Worm (Caenorhabditis elegans) whole organism, L3 larva: Measurements from ENCODE around the gene fbxb-15.
"Not testable (repeated sequence)": the region's sequence is repeated elsewhere in the genome, so short reads cannot be mapped to it uniquely, and the experiment has no call there.

Source experiments
- R02D3.7 ChIP-seq: fragments of 150-350 bp; optimal IDR thresholded peaks from 2 replicates; lab custom pipeline; 2014; ENCODE audit warnings: missing biosample characterization, missing genetic modification characterization
- ceh-16 ChIP-seq: sonication (generic microtip); optimal IDR thresholded peaks from 2 replicates; lab custom pipeline; 2017; ENCODE audit warnings: missing biosample characterization, missing genetic modification characterization
- ceh-28 ChIP-seq: fragments of 150-350 bp; optimal IDR thresholded peaks from 2 replicates; lab custom pipeline; 2014; ENCODE audit warnings: missing biosample characterization, missing genetic modification reagents, missing genetic modification characterization
- ceh-9 ChIP-seq: sonication (generic microtip); optimal IDR thresholded peaks from 2 replicates; lab custom pipeline; 2018; ENCODE audit warnings: missing biosample characterization, missing genetic modification characterization
- daf-12 ChIP-seq: fragments of 150-350 bp; optimal IDR thresholded peaks from 2 replicates; lab custom pipeline; 2014; ENCODE audit warnings: missing biosample characterization, missing genetic modification reagents, missing genetic modification characterization
- egl-27 ChIP-seq: sonication (generic microtip); optimal IDR thresholded peaks from 4 replicates; lab custom pipeline; 2017; ENCODE audit warnings: missing biosample characterization, missing genetic modification reagents, missing genetic modification characterization
- egl-5 ChIP-seq: fragments of 150-350 bp; optimal IDR thresholded peaks from 2 replicates; lab custom pipeline; 2017; ENCODE audit warnings: missing biosample characterization, missing genetic modification reagents, missing genetic modification characterization, inconsistent platforms
- elt-2 ChIP-seq: sonication (generic microtip); optimal IDR thresholded peaks from 2 replicates; lab custom pipeline; 2016; ENCODE audit warnings: missing genetic modification reagents, mild to moderate bottlenecking, missing genetic modification characterization, missing compliant biosample characterization
- elt-3 ChIP-seq, 3 experiments: fragments of 150-350 bp in 1 of 3; sonication (generic microtip) in 2 of 3; optimal IDR thresholded peaks; 2 replicates in 2 of 3; 4 replicates in 1 of 3; lab custom pipeline; 2014 to 2017; ENCODE audit warnings: missing biosample characterization in 3 of 3, missing genetic modification characterization in 3 of 3
- eor-1 ChIP-seq, 2 experiments: fragments of 150-350 bp; optimal IDR thresholded peaks; 2 replicates each; lab custom pipeline; 2014 to 2018; ENCODE audit warnings: missing biosample characterization in 2 of 2, missing genetic modification characterization in 2 of 2
- fkh-2 ChIP-seq: fragments of 150-350 bp; optimal IDR thresholded peaks from 2 replicates; lab custom pipeline; 2014; ENCODE audit warnings: missing biosample characterization, missing genetic modification reagents, missing genetic modification characterization
- fos-1 ChIP-seq: fragments of 150-350 bp; optimal IDR thresholded peaks from 2 replicates; lab custom pipeline; 2014; ENCODE audit warnings: missing biosample characterization, missing genetic modification characterization
- hmg-11 ChIP-seq: sonication (generic microtip); optimal IDR thresholded peaks from 2 replicates; lab custom pipeline; 2016; ENCODE audit warnings: missing genetic modification characterization, missing compliant biosample characterization
- lin-15B ChIP-seq: fragments of 150-350 bp; optimal IDR thresholded peaks from 2 replicates; lab custom pipeline; 2014; ENCODE audit warnings: missing biosample characterization, missing genetic modification characterization
- lin-39 ChIP-seq: fragments of 150-350 bp; optimal IDR thresholded peaks from 2 replicates; lab custom pipeline; 2018; ENCODE audit warnings: missing biosample characterization, missing genetic modification reagents, missing genetic modification characterization
- lsy-12 ChIP-seq: sonication (generic microtip); optimal IDR thresholded peaks from 2 replicates; lab custom pipeline; 2016; ENCODE audit warnings: mild to moderate bottlenecking, missing genetic modification characterization, missing compliant biosample characterization
- mdl-1 ChIP-seq: fragments of 150-350 bp; optimal IDR thresholded peaks from 2 replicates; lab custom pipeline; 2014; ENCODE audit warnings: missing biosample characterization, missing genetic modification characterization
- mml-1 ChIP-seq: fragments of 150-350 bp; sonication (generic microtip); optimal IDR thresholded peaks from 3 replicates; lab custom pipeline; 2014; ENCODE audit warnings: missing biosample characterization, missing genetic modification characterization
- nfya-1 ChIP-seq: sonication (generic microtip); optimal IDR thresholded peaks from 2 replicates; lab custom pipeline; 2017; ENCODE audit warnings: missing genetic modification characterization, mild to moderate bottlenecking, missing compliant biosample characterization, antibody characterized with exemption, moderate library complexity; ENCODE audit not compliant: insufficient read depth
- nhr-11 ChIP-seq: fragments of 150-350 bp; optimal IDR thresholded peaks from 2 replicates; lab custom pipeline; 2014; ENCODE audit warnings: missing biosample characterization, missing genetic modification characterization
- nhr-12 ChIP-seq: fragments of 150-350 bp; optimal IDR thresholded peaks from 2 replicates; lab custom pipeline; 2014; ENCODE audit warnings: missing biosample characterization, missing genetic modification characterization
- nhr-23 ChIP-seq: fragments of 150-350 bp; optimal IDR thresholded peaks from 2 replicates; lab custom pipeline; 2014; ENCODE audit warnings: missing biosample characterization, missing genetic modification reagents, missing genetic modification characterization
- nhr-25 ChIP-seq: sonication (generic microtip); optimal IDR thresholded peaks from 2 replicates; lab custom pipeline; 2017; ENCODE audit warnings: missing biosample characterization, missing genetic modification characterization
- nhr-43 ChIP-seq: sonication (generic microtip); optimal IDR thresholded peaks from 2 replicates; lab custom pipeline; 2016; ENCODE audit warnings: mild to moderate bottlenecking, missing genetic modification characterization, missing compliant biosample characterization; ENCODE audit not compliant: poor library complexity, severe bottlenecking
- nhr-67 ChIP-seq: fragments of 150-350 bp; optimal IDR thresholded peaks from 2 replicates; lab custom pipeline; 2014; ENCODE audit warnings: missing biosample characterization, missing genetic modification characterization
- nhr-76 ChIP-seq: fragments of 150-350 bp; sonication (generic microtip); optimal IDR thresholded peaks from 5 replicates; lab custom pipeline; 2014; ENCODE audit warnings: missing biosample characterization, missing genetic modification characterization
- pha-4 ChIP-seq: fragments of 150-350 bp; optimal IDR thresholded peaks from 2 replicates; lab custom pipeline; 2014; ENCODE audit warnings: missing biosample characterization, missing genetic modification reagents, missing genetic modification characterization
- sea-2 ChIP-seq: fragments of 150-350 bp; sonication (generic microtip); optimal IDR thresholded peaks from 4 replicates; lab custom pipeline; 2014; ENCODE audit warnings: missing biosample characterization, missing genetic modification reagents, missing genetic modification characterization
- skn-1 ChIP-seq: fragments of 150-350 bp; optimal IDR thresholded peaks from 2 replicates; lab custom pipeline; 2014; ENCODE audit warnings: missing biosample characterization, missing genetic modification characterization
- snpc-4 ChIP-seq: fragments of 150-350 bp; optimal IDR thresholded peaks from 2 replicates; lab custom pipeline; 2014; ENCODE audit warnings: missing biosample characterization, missing genetic modification characterization
- tbx-2 ChIP-seq: sonication (generic microtip); optimal IDR thresholded peaks from 2 replicates; lab custom pipeline; 2016; ENCODE audit warnings: mild to moderate bottlenecking, missing genetic modification characterization, missing compliant biosample characterization
- unc-39 ChIP-seq: sonication (generic microtip); optimal IDR thresholded peaks from 4 replicates; lab custom pipeline; 2017; ENCODE audit warnings: missing biosample characterization, missing genetic modification characterization
- unc-62 ChIP-seq: fragments of 150-350 bp; sonication (generic microtip); optimal IDR thresholded peaks from 4 replicates; lab custom pipeline; 2014; ENCODE audit warnings: missing biosample characterization, missing genetic modification reagents, missing genetic modification characterization
- ztf-4 ChIP-seq: fragments of 150-350 bp; optimal IDR thresholded peaks from 2 replicates; lab custom pipeline; 2014; ENCODE audit warnings: missing biosample characterization, missing genetic modification characterization

The fbxb-15 gene

ce11 chrII:1668913-1669312 lies 15.6 kb upstream of the fbxb-15 start, which contains the start of gene srw-97:
TSS of gene srw-97 (minus strand) at chrII:1669013.
- TF ChIP-seq unc-39 (tag; lab: Kevin White, UChicago) (no peak), ztf-4 (no peak), nhr-11 (tag; lab: Kevin White, UChicago) (no peak), ceh-28 (tag; lab: Kevin White, UChicago) (no peak), egl-5 (tag; lab: Kevin White, UChicago) (no peak), nhr-12 (tag; lab: Kevin White, UChicago) (no peak), tbx-2 (tag; lab: Kevin White, UChicago) (no peak), lin-39 (tag; lab: Kevin White, UChicago) (no peak), sea-2 (GFP tag; lab: Kevin White, UChicago) (no peak), nhr-67 (no peak), lsy-12 (tag; lab: Kevin White, UChicago) (no peak), nfya-1 (tag; lab: Kevin White, UChicago) (no peak), unc-62 (GFP tag; lab: Kevin White, UChicago) (no peak)

ce11 chrII:1666025-1666424 lies 12.7 kb upstream of the fbxb-15 start, which contains the start of gene srlf-29:
TSS of gene srlf-29 (plus strand) at chrII:1666325.
- no peak for TF ChIP-seq fos-1 (tag; lab: Kevin White, UChicago)

DNA sequence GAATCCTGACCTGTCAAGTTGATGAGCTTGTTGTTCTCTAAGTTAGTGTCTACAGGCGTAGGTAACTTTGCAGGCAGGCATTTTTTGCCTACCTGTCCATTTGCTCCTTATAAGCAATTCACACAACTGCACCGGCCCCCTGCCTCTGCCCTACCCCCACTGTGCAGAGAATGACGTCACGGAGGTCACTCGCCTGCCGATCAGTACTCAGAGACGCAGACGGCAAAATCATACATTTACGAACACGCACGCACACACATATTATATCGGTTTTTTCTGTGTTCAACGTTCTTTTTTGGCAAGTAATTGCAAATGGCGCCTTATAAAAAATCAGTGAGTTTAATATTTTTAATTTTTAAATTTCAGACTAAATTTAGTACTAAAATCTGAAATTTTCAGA lies 10.2 kb upstream of the fbxb-15 start, which contains the start of gene duxl-1:
duxl-1 (plus strand) TSS at position 184 of the 400 bp plus-strand sequence.
- TF ChIP-seq lin-15B (tag; lab: Kevin White, UChicago) (peak; percentile 6), elt-2 (tag; lab: Kevin White, UChicago) (peak; percentile 54), mml-1 (tag; lab: Kevin White, UChicago) (no peak), pha-4 (tag; lab: Kevin White, UChicago) (no peak), daf-12 (no peak), ceh-16 (tag; lab: Kevin White, UChicago) (no peak), R02D3.7 (tag; lab: Kevin White, UChicago) (no peak), mdl-1 (tag; lab: Kevin White, UChicago) (no peak), nhr-23 (peak; percentile 37), unc-39 (tag; lab: Kevin White, UChicago) (no peak), nhr-25 (peak; percentile 9), ceh-9 (tag; lab: Kevin White, UChicago) (no peak)

- TF ChIP-seq nhr-43 (tag; lab: Kevin White, UChicago): no peak
- no peak for TF ChIP-seq fkh-2 (tag; lab: Kevin White, UChicago)
- no peak for TF ChIP-seq daf-12
- TF ChIP-seq nhr-76 (tag; lab: Kevin White, UChicago): no peak
- no peak for TF ChIP-seq skn-1 (tag; lab: Kevin White, UChicago)
- TF ChIP-seq pha-4 (tag; lab: Kevin White, UChicago): no peak
- TF ChIP-seq nhr-67: no peak
- no peak for TF ChIP-seq snpc-4 (tag; lab: Kevin White, UChicago)
- TF ChIP-seq elt-3 (tag; optimal IDR thresholded peaks at IDR 0.05; lab: Kevin White, UChicago): no peak
- TF ChIP-seq nhr-12 (tag; lab: Kevin White, UChicago): no peak
- no peak for TF ChIP-seq egl-27 (tag; lab: Kevin White, UChicago)
Observed at ce11 chrII:1662881-1663280, 9.6 kb upstream of the fbxb-15 start, which contains the start of gene ZC204.14. TSS of gene ZC204.14 (minus strand) at chrII:1662949.

DNA sequence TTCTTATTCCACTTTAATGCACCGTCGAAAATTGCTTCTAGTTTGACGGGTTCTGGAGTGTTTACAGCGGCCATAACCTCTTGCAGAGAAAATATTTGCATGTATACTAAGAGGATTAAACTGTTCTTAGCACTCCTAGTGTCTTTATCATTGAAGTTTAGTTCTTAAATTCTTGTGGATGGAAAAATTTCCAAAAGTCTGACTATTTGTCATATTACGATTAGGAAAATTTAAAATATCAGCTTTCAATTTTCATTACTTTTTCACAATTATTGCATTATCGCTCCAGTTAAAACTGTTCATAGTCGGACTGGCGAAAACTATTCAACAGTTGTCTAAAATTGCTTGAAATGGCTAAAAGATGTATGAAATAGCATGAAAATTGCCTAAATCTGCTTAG lies 7.6 kb upstream of the fbxb-15 start, which contains the start of gene ZC204.13:
ZC204.13 (minus strand) TSS at position 101 of the 400 bp plus-strand sequence.
- not testable (repeated sequence) for TF ChIP-seq hmg-11; egl-5 (tag; lab: Kevin White, UChicago); eor-1 (tag; optimal IDR thresholded peaks at IDR 0.05; lab: Kevin White, UChicago)
